Worm (Caenorhabditis elegans) whole organism, late embryonic: ENCODE results near the gene T25B9.5.

Experiments
- K02D7.2 ChIP-seq: sonication (generic microtip); optimal IDR thresholded peaks from 2 replicates; lab custom pipeline; 2017; ENCODE audit warnings: mild to moderate bottlenecking, missing genetic modification characterization, missing compliant biosample characterization
- K09A11.1 ChIP-seq: sonication (generic microtip); optimal IDR thresholded peaks from 2 replicates; lab custom pipeline; 2017; ENCODE audit warnings: antibody characterized with exemption, mild to moderate bottlenecking, missing genetic modification characterization, missing compliant biosample characterization; ENCODE audit not compliant: insufficient read depth
- T23F11.4 ChIP-seq: fragments of 200-800 bp; sonication (Bioruptor generic); optimal IDR thresholded peaks from 2 replicates; lab custom pipeline; 2018; ENCODE audit warnings: mild to moderate bottlenecking, missing genetic modification characterization, missing compliant biosample characterization
- Y22D7AL.16 ChIP-seq: sonication (generic microtip); optimal IDR thresholded peaks from 2 replicates; lab custom pipeline; 2016; ENCODE audit warnings: missing genetic modification characterization, missing compliant biosample characterization
- ceh-18 ChIP-seq: sonication (generic microtip); optimal IDR thresholded peaks from 2 replicates; lab custom pipeline; 2016; ENCODE audit warnings: missing genetic modification characterization, missing compliant biosample characterization
- ceh-19 ChIP-seq: fragments of 200-800 bp; sonication (Bioruptor generic); optimal IDR thresholded peaks from 2 replicates; lab custom pipeline; 2018; ENCODE audit warnings: mild to moderate bottlenecking, missing genetic modification characterization, missing compliant biosample characterization
- ceh-2 ChIP-seq: sonication (generic microtip); optimal IDR thresholded peaks from 2 replicates; lab custom pipeline; 2016; ENCODE audit warnings: missing genotype, missing genetic modification characterization, missing compliant biosample characterization
- ceh-30 ChIP-seq: fragments of 150-350 bp; optimal IDR thresholded peaks from 2 replicates; lab custom pipeline; 2014; ENCODE audit warnings: missing biosample characterization, missing genetic modification characterization
- ceh-31 ChIP-seq: sonication (generic microtip); optimal IDR thresholded peaks from 2 replicates; lab custom pipeline; 2016; ENCODE audit warnings: missing genetic modification characterization, missing compliant biosample characterization
- ceh-45 ChIP-seq: fragments of 200-800 bp; sonication (Bioruptor generic); IDR thresholded peaks from 2 replicates; pipeline ENCODE4 v1.3.6; 2022; ENCODE audit warnings: missing genetic modification reagents, missing genetic modification characterization, missing compliant biosample characterization
- ceh-48 ChIP-seq: sonication (generic microtip); optimal IDR thresholded peaks from 2 replicates; lab custom pipeline; 2016; ENCODE audit warnings: missing genetic modification characterization, inconsistent platforms, missing compliant biosample characterization
- ceh-9 ChIP-seq: sonication (generic microtip); optimal IDR thresholded peaks from 2 replicates; lab custom pipeline; 2016; ENCODE audit warnings: mild to moderate bottlenecking, missing genetic modification characterization, inconsistent platforms, missing compliant biosample characterization
- dmd-4 ChIP-seq: sonication (generic microtip); optimal IDR thresholded peaks from 2 replicates; lab custom pipeline; 2016; ENCODE audit warnings: borderline replicate concordance, missing genetic modification characterization, missing compliant biosample characterization
- dve-1 ChIP-seq: sonication (generic microtip); optimal IDR thresholded peaks from 2 replicates; lab custom pipeline; 2017; ENCODE audit warnings: antibody characterized with exemption, mild to moderate bottlenecking, missing genetic modification characterization, missing compliant biosample characterization
- ets-4 ChIP-seq: sonication (generic microtip); optimal IDR thresholded peaks from 2 replicates; lab custom pipeline; 2016; ENCODE audit warnings: missing genetic modification characterization, missing compliant biosample characterization
- eyg-1 ChIP-seq: sonication (generic microtip); optimal IDR thresholded peaks from 2 replicates; lab custom pipeline; 2016; ENCODE audit warnings: missing genotype, missing genetic modification characterization, missing compliant biosample characterization
- fax-1 ChIP-seq: sonication (generic microtip); optimal IDR thresholded peaks from 2 replicates; lab custom pipeline; 2016; ENCODE audit warnings: missing genotype, missing genetic modification characterization, missing compliant biosample characterization
- fkh-10 ChIP-seq: fragments of 150-350 bp; optimal IDR thresholded peaks from 2 replicates; lab custom pipeline; 2014; ENCODE audit warnings: missing biosample characterization, missing genetic modification reagents, missing genetic modification characterization
- hlh-13 ChIP-seq: fragments of 200-800 bp; sonication (Bioruptor generic); optimal IDR thresholded peaks from 2 replicates; lab custom pipeline; 2018; ENCODE audit warnings: mild to moderate bottlenecking, missing genetic modification characterization, missing compliant biosample characterization
- hlh-30 ChIP-seq: sonication (generic microtip); optimal IDR thresholded peaks from 2 replicates; lab custom pipeline; 2017; ENCODE audit warnings: antibody characterized with exemption, missing genetic modification characterization, missing compliant biosample characterization; ENCODE audit not compliant: insufficient read depth
- hlh-8 ChIP-seq: sonication (generic microtip); optimal IDR thresholded peaks from 2 replicates; lab custom pipeline; 2016; ENCODE audit warnings: missing genotype, missing genetic modification characterization, missing compliant biosample characterization
- lin-11 ChIP-seq: fragments of 200-800 bp; sonication (Bioruptor generic); optimal IDR thresholded peaks from 2 replicates; lab custom pipeline; 2018; ENCODE audit warnings: mild to moderate bottlenecking, missing genetic modification characterization, missing compliant biosample characterization
- nfya-1 ChIP-seq: sonication (generic microtip); optimal IDR thresholded peaks from 2 replicates; lab custom pipeline; 2017; ENCODE audit warnings: missing genetic modification characterization, mild to moderate bottlenecking, missing compliant biosample characterization, antibody characterized with exemption, moderate library complexity
- npax-4 ChIP-seq: sonication (generic microtip); optimal IDR thresholded peaks from 2 replicates; lab custom pipeline; 2016; ENCODE audit warnings: missing genetic modification characterization, missing compliant biosample characterization
- pax-1 ChIP-seq: fragments of 150-350 bp; optimal IDR thresholded peaks from 2 replicates; lab custom pipeline; 2014; ENCODE audit warnings: missing biosample characterization, missing genetic modification characterization
- pha-4 ChIP-seq: fragments of 150-350 bp; optimal IDR thresholded peaks from 2 replicates; lab custom pipeline; 2018; ENCODE audit warnings: missing biosample characterization, missing genetic modification reagents, missing genetic modification characterization
- pqm-1 ChIP-seq: sonication (generic microtip); optimal IDR thresholded peaks from 2 replicates; lab custom pipeline; 2016; ENCODE audit warnings: missing genetic modification characterization, missing compliant biosample characterization
- pros-1 ChIP-seq: fragments of 150-350 bp; optimal IDR thresholded peaks from 2 replicates; lab custom pipeline; 2014; ENCODE audit warnings: missing biosample characterization, missing genetic modification reagents, missing genetic modification characterization
- sdc-2 ChIP-seq: sonication (generic microtip); optimal IDR thresholded peaks from 2 replicates; lab custom pipeline; 2016; ENCODE audit warnings: missing genotype, missing genetic modification characterization, missing compliant biosample characterization
- sox-2 ChIP-seq: fragments of 200-800 bp; sonication (Bioruptor generic); IDR thresholded peaks from 2 replicates; pipeline ENCODE4 v1.3.6; 2022; ENCODE audit warnings: missing genetic modification reagents, missing genetic modification characterization, missing compliant biosample characterization
- sox-4 ChIP-seq: sonication (generic microtip); optimal IDR thresholded peaks from 2 replicates; lab custom pipeline; 2017; ENCODE audit warnings: mild to moderate bottlenecking, missing genetic modification characterization, inconsistent platforms, missing compliant biosample characterization
- tbx-7 ChIP-seq: sonication (generic microtip); optimal IDR thresholded peaks from 2 replicates; lab custom pipeline; 2016; ENCODE audit warnings: missing genotype, missing genetic modification characterization, missing compliant biosample characterization
- unc-3 ChIP-seq, 2 experiments: fragments of 200-800 bp in 1 of 2; sonication (Bioruptor generic) in 1 of 2; sonication (generic microtip) in 1 of 2; conservative IDR thresholded peaks in 1 of 2; optimal IDR thresholded peaks in 1 of 2; 2 replicates each; pipeline versions ENCODE4 v1.3.6 to Lab custom; 2016 to 2022; ENCODE audit warnings: missing compliant biosample characterization in 2 of 2, missing genetic modification characterization in 2 of 2, missing genetic modification reagents in 1 of 2
- unc-42 ChIP-seq: sonication (generic microtip); optimal IDR thresholded peaks from 2 replicates; lab custom pipeline; 2016; ENCODE audit warnings: missing genotype, missing genetic modification characterization, missing compliant biosample characterization
- zip-5 ChIP-seq: sonication (generic microtip); optimal IDR thresholded peaks from 2 replicates; lab custom pipeline; 2016; ENCODE audit warnings: missing genetic modification characterization, missing compliant biosample characterization

The T25B9.5 gene

ce11 chrIV:10734527-10735436 lies 19.8 kb downstream of the T25B9.5 start, which contains the start of the genes orc-5 and cyb-1:
orc-5 (minus strand) TSS chrIV:10734588.
cyb-1 (plus strand) TSS chrIV:10735216.
- TF ChIP-seq pqm-1 (tag; lab: Kevin White, UChicago) (no peak), hlh-30 (tag; lab: Kevin White, UChicago) (peak; percentile 62), pax-1 (tag; lab: Kevin White, UChicago) (peak; percentile 58), nfya-1 (tag; lab: Kevin White, UChicago) (peak; percentile 44), tbx-7 (tag; lab: Kevin White, UChicago) (no peak), ceh-48 (tag; lab: Kevin White, UChicago) (peak; percentile 66), ceh-45 (GFP tag; lab: Robert Waterston, UW) (no peak), unc-42 (tag; lab: Kevin White, UChicago) (peak; percentile 23), ceh-30 (no peak), dve-1 (tag; lab: Kevin White, UChicago) (peak; percentile 3)

ce11 chrIV:10727734-10728133 lies 26.9 kb downstream of the T25B9.5 start, which contains the start of gene ZC168.2:
ZC168.2 (plus strand) TSS chrIV:10728034.
- TF ChIP-seq unc-3 (GFP tag; conservative IDR thresholded peaks at IDR 0.05; lab: Robert Waterston, UW), result no peak
- no peak for TF ChIP-seq unc-3 (tag; optimal IDR thresholded peaks at IDR 0.05; lab: Kevin White, UChicago)
- TF ChIP-seq ceh-18 (tag; lab: Kevin White, UChicago), result no peak
- TF ChIP-seq hlh-8 (tag; lab: Kevin White, UChicago), result no peak
- TF ChIP-seq T23F11.4, result no peak
- no peak for TF ChIP-seq ets-4 (tag; lab: Kevin White, UChicago)
- no peak for TF ChIP-seq ceh-19
- no peak for TF ChIP-seq pax-1 (tag; lab: Kevin White, UChicago)
- no peak for TF ChIP-seq ceh-2
- TF ChIP-seq fkh-10, result no peak
- no peak for TF ChIP-seq fax-1 (tag; lab: Kevin White, UChicago)
- TF ChIP-seq ceh-45 (GFP tag; lab: Robert Waterston, UW), result no peak
- TF ChIP-seq sox-2, result no peak

- TF ChIP-seq nfya-1 (tag; lab: Kevin White, UChicago) (no peak), pha-4 (tag; lab: Kevin White, UChicago) (no peak)
Measured at ce11 chrIV:10718865-10719264, 35.7 kb downstream of the T25B9.5 start.

ce11 chrIV:10718075-10718474 lies 36.5 kb downstream of the T25B9.5 start:
- no peak for TF ChIP-seq Y22D7AL.16 (tag; lab: Kevin White, UChicago)
- no peak for TF ChIP-seq pax-1 (tag; lab: Kevin White, UChicago)
- peak; percentile 38 for TF ChIP-seq hlh-30 (tag; lab: Kevin White, UChicago)

ce11 chrIV:10716348-10716747 lies 38.2 kb downstream of the T25B9.5 start, which contains the start of gene ncx-3:
ncx-3 (plus strand) TSS chrIV:10716648.
- TF ChIP-seq sox-4 (tag; lab: Kevin White, UChicago) (no peak), npax-4 (tag; lab: Kevin White, UChicago) (no peak), ceh-9 (tag; lab: Kevin White, UChicago) (no peak), fax-1 (tag; lab: Kevin White, UChicago) (no peak), hlh-13 (GFP tag; lab: Kevin White, UChicago) (no peak), K02D7.2 (tag; lab: Kevin White, UChicago) (no peak)

- TF ChIP-seq lin-11 (no peak), eyg-1 (tag; lab: Kevin White, UChicago) (no peak), K09A11.1 (tag; lab: Kevin White, UChicago) (no peak), T23F11.4 (no peak), fkh-10 (no peak), ceh-31 (tag; lab: Kevin White, UChicago) (peak; percentile 8), ceh-30 (no peak), fax-1 (tag; lab: Kevin White, UChicago) (no peak), sdc-2 (tag; lab: Kevin White, UChicago) (no peak), zip-5 (tag; lab: Kevin White, UChicago) (no peak), pros-1 (tag; lab: Kevin White, UChicago) (no peak), dmd-4 (tag; lab: Kevin White, UChicago) (no peak), ceh-2 (no peak), nfya-1 (tag; lab: Kevin White, UChicago) (peak; percentile 21)
Measured at ce11 chrIV:10714594-10714993, 40.0 kb downstream of the T25B9.5 start.
